Fruit fly (Drosophila melanogaster) whole organism, embryonic: Measurements from ENCODE around the gene vnd.

Experiments
- CG12391 ChIP-seq: fragments of 200-800 bp; sonication (Bioruptor generic); optimal IDR thresholded peaks from 3 replicates; lab custom pipeline; 2018; ENCODE audit warnings: missing biosample characterization, mild to moderate bottlenecking, missing genetic modification characterization, moderate library complexity
- Hsf ChIP-seq: fragments of 200-800 bp; sonication (Bioruptor generic); optimal IDR thresholded peaks from 3 replicates; lab custom pipeline; 2016; ENCODE audit warnings: missing biosample characterization, missing genetic modification characterization

- TF ChIP-seq Hsf (GFP tag; lab: Kevin White, UChicago): no peak
- no peak for TF ChIP-seq CG12391 (tag; lab: Kevin White, UChicago)
These were observed 38.1 kb downstream of the vnd start, which contains the start of gene spdi for dm6 chrX:620102-620430.
